Fruit fly (Drosophila melanogaster) whole organism, prepupa: Measurements from ENCODE around the gene CG10232.

ENCODE experiments used
- CG9139 ChIP-seq: fragments of 200-800 bp; sonication (Bioruptor generic); optimal IDR thresholded peaks from 3 replicates; lab custom pipeline; 2017; ENCODE audit warnings: missing biosample characterization, mild to moderate bottlenecking, missing genetic modification characterization
- Lpt ChIP-seq: fragments of 200-800 bp; sonication (Bioruptor generic); optimal IDR thresholded peaks from 3 replicates; lab custom pipeline; 2016; ENCODE audit warnings: missing biosample characterization, missing genetic modification characterization
- Smox ChIP-seq: fragments of 200-800 bp; sonication (Bioruptor generic); optimal IDR thresholded peaks from 3 replicates; lab custom pipeline; 2016; ENCODE audit warnings: missing biosample characterization, missing genetic modification characterization
- lz ChIP-seq: fragments of 200-800 bp; sonication (Bioruptor generic); optimal IDR thresholded peaks from 3 replicates; lab custom pipeline; 2016; ENCODE audit warnings: missing biosample characterization, missing genetic modification characterization

DNA sequence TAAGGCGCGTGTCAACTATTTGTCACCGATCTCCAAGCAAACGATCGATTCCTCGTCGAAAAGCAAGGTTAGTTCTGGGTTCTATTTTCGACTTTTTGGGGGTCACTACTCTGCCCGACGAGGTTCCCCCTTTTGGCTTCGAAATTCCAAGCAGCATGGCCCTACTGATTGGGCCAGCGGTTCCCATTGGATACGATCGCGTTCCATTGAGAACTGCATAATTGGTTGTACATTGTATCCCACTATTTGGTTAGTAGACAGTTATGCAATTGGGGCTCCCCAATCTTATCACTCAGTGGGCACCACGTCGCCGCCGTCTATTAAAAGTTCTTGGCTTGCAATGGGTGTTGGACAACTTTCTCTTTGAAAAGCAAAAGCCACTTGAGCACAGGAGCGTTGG, 12.3 kb upstream of the CG10232 start:
- no peak for TF ChIP-seq Smox (GFP tag; lab: Kevin White, UChicago)
- TF ChIP-seq Lpt (GFP tag; lab: Kevin White, UChicago): no peak
- no peak for TF ChIP-seq lz (GFP tag; lab: Kevin White, UChicago)
- no peak for TF ChIP-seq CG9139
